Worm (Caenorhabditis elegans) whole organism, L1 larva: ENCODE data around the gene gcy-21.
"Not testable (repeated sequence)": the region's sequence is repeated elsewhere in the genome, so short reads cannot be mapped to it uniquely, and the experiment has no call there.

Experiments used
- C34B4.2 ChIP-seq: sonication (generic microtip); optimal IDR thresholded peaks from 2 replicates; lab custom pipeline; 2017; ENCODE audit warnings: mild to moderate bottlenecking, missing genetic modification characterization, missing compliant biosample characterization
- F16B12.6 ChIP-seq: fragments of 150-350 bp; optimal IDR thresholded peaks from 2 replicates; lab custom pipeline; 2014; ENCODE audit warnings: missing biosample characterization, missing genetic modification characterization
- blmp-1 ChIP-seq: fragments of 150-350 bp; optimal IDR thresholded peaks from 2 replicates; lab custom pipeline; 2014; ENCODE audit warnings: missing biosample characterization, missing genetic modification characterization
- ceh-63 ChIP-seq: fragments of 200-800 bp; sonication (Bioruptor generic); optimal IDR thresholded peaks from 2 replicates; lab custom pipeline; 2018; ENCODE audit warnings: mild to moderate bottlenecking, missing genetic modification characterization, missing compliant biosample characterization
- ceh-8 ChIP-seq: fragments of 200-800 bp; sonication (Bioruptor generic); optimal IDR thresholded peaks from 2 replicates; lab custom pipeline; 2018; ENCODE audit warnings: mild to moderate bottlenecking, missing genetic modification characterization, moderate library complexity, missing compliant biosample characterization
- ceh-82 ChIP-seq, 3 experiments: fragments of 150-350 bp in 1 of 3; sonication (generic microtip) in 2 of 3; optimal IDR thresholded peaks; 2 replicates each; lab custom pipeline; 2014 to 2017; ENCODE audit warnings: missing biosample characterization in 3 of 3, missing genetic modification characterization in 3 of 3
- ceh-88 ChIP-seq: fragments of 200-800 bp; sonication (Bioruptor generic); IDR thresholded peaks from 2 replicates; pipeline ENCODE4 v1.3.6; 2022; ENCODE audit warnings: missing genetic modification characterization, missing compliant biosample characterization
- efl-1 ChIP-seq, 4 experiments: fragments of 150-350 bp; optimal IDR thresholded peaks in 3 of 4; peaks in 1 of 4; 1 replicate in 1 of 4; 2 replicates in 3 of 4; lab custom pipeline; 2014; ENCODE audit warnings: missing biosample characterization in 2 of 4, missing genetic modification characterization in 2 of 4, missing genetic modification reagents in 2 of 4
- egl-13 ChIP-seq: sonication (generic microtip); optimal IDR thresholded peaks from 2 replicates; lab custom pipeline; 2016; ENCODE audit warnings: missing genotype, missing genetic modification reagents, missing genetic modification characterization, missing compliant biosample characterization
- elt-2 ChIP-seq: sonication (generic microtip); optimal IDR thresholded peaks from 2 replicates; lab custom pipeline; 2016; ENCODE audit warnings: missing genetic modification characterization, mild to moderate bottlenecking, inconsistent platforms, missing compliant biosample characterization, missing genetic modification reagents
- ets-5 ChIP-seq: fragments of 200-800 bp; sonication (Bioruptor generic); IDR thresholded peaks from 2 replicates; pipeline ENCODE4 v1.3.6; 2022; ENCODE audit warnings: missing genetic modification characterization, missing compliant biosample characterization
- fkh-10 ChIP-seq: sonication (generic microtip); optimal IDR thresholded peaks from 2 replicates; lab custom pipeline; 2017; ENCODE audit warnings: missing biosample characterization, missing genetic modification reagents, missing genetic modification characterization
- fkh-4 ChIP-seq: sonication (generic microtip); optimal IDR thresholded peaks from 2 replicates; lab custom pipeline; 2016; ENCODE audit warnings: missing compliant biosample characterization, missing genetic modification characterization, borderline replicate concordance
- hlh-4 ChIP-seq: sonication (generic microtip); optimal IDR thresholded peaks from 2 replicates; lab custom pipeline; 2016; ENCODE audit warnings: mild to moderate bottlenecking, missing genetic modification characterization, missing compliant biosample characterization
- irx-1 ChIP-seq: sonication (generic microtip); optimal IDR thresholded peaks from 2 replicates; lab custom pipeline; 2016; ENCODE audit warnings: missing genetic modification characterization, missing compliant biosample characterization
- isw-1 ChIP-seq: fragments of 200-800 bp; sonication (Bioruptor generic); IDR thresholded peaks from 2 replicates; pipeline ENCODE4 v1.3.6; 2022; ENCODE audit warnings: missing genetic modification characterization, missing compliant biosample characterization
- lin-14 ChIP-seq: fragments of 200-800 bp; sonication (Bioruptor generic); optimal IDR thresholded peaks from 2 replicates; lab custom pipeline; 2018; ENCODE audit warnings: mild to moderate bottlenecking, missing genetic modification characterization, moderate library complexity, missing compliant biosample characterization
- lin-35 ChIP-seq, 2 experiments: fragments of 150-350 bp; optimal IDR thresholded peaks; 2 replicates each; lab custom pipeline; 2014; ENCODE audit warnings: missing biosample characterization in 2 of 2, missing genetic modification characterization in 2 of 2, missing genetic modification reagents in 2 of 2
- lin-39 ChIP-seq: fragments of 150-350 bp; optimal IDR thresholded peaks from 2 replicates; lab custom pipeline; 2014; ENCODE audit warnings: missing biosample characterization, missing genetic modification reagents, missing genetic modification characterization
- lir-3 ChIP-seq: sonication (generic microtip); optimal IDR thresholded peaks from 2 replicates; lab custom pipeline; 2016; ENCODE audit warnings: mild to moderate bottlenecking, missing genetic modification characterization, moderate library complexity, missing compliant biosample characterization; ENCODE audit not compliant: poor library complexity
- mab-9 ChIP-seq: fragments of 200-800 bp; sonication (Bioruptor generic); IDR thresholded peaks from 2 replicates; pipeline ENCODE4 v1.3.6; 2022; ENCODE audit warnings: missing genetic modification reagents, missing genetic modification characterization, missing compliant biosample characterization
- mep-1 ChIP-seq: fragments of 150-350 bp; optimal IDR thresholded peaks from 2 replicates; lab custom pipeline; 2014; ENCODE audit warnings: missing biosample characterization, missing genetic modification characterization
- nhr-11 ChIP-seq: fragments of 150-350 bp; optimal IDR thresholded peaks from 2 replicates; lab custom pipeline; 2014; ENCODE audit warnings: missing biosample characterization, missing genetic modification characterization
- nhr-19 ChIP-seq: fragments of 200-800 bp; sonication (Bioruptor generic); conservative IDR thresholded peaks from 2 replicates; pipeline ENCODE4 v1.3.6; 2022; ENCODE audit warnings: missing genetic modification characterization, missing compliant biosample characterization
- nhr-237 ChIP-seq: fragments of 150-350 bp; optimal IDR thresholded peaks from 2 replicates; lab custom pipeline; 2014; ENCODE audit warnings: missing biosample characterization, missing genetic modification characterization
- nhr-47 ChIP-seq: sonication (generic microtip); optimal IDR thresholded peaks from 2 replicates; lab custom pipeline; 2016; ENCODE audit warnings: mild to moderate bottlenecking, missing genetic modification characterization, moderate library complexity, missing compliant biosample characterization
- nhr-76 ChIP-seq: sonication (generic microtip); optimal IDR thresholded peaks from 2 replicates; lab custom pipeline; 2017; ENCODE audit warnings: missing biosample characterization, missing genetic modification characterization
- nhr-84 ChIP-seq: sonication (generic microtip); optimal IDR thresholded peaks from 2 replicates; lab custom pipeline; 2017; ENCODE audit warnings: missing biosample characterization, missing genetic modification characterization
- pqm-1 ChIP-seq: sonication (generic microtip); optimal IDR thresholded peaks from 3 replicates; lab custom pipeline; 2017; ENCODE audit warnings: missing biosample characterization, missing genetic modification characterization
- rnt-1 ChIP-seq: sonication (generic microtip); optimal IDR thresholded peaks from 2 replicates; lab custom pipeline; 2016; ENCODE audit warnings: mild to moderate bottlenecking, missing genetic modification characterization, moderate library complexity, missing compliant biosample characterization
- skn-1 ChIP-seq: fragments of 150-350 bp; optimal IDR thresholded peaks from 2 replicates; lab custom pipeline; 2014; ENCODE audit warnings: missing biosample characterization, missing genetic modification characterization
- snpc-4 ChIP-seq: fragments of 150-350 bp; optimal IDR thresholded peaks from 2 replicates; lab custom pipeline; 2014; ENCODE audit warnings: missing biosample characterization, missing genetic modification characterization
- snu-23 ChIP-seq: sonication (generic microtip); optimal IDR thresholded peaks from 2 replicates; lab custom pipeline; 2016; ENCODE audit warnings: missing genetic modification characterization, missing compliant biosample characterization
- sptf-1 ChIP-seq: fragments of 150-350 bp; optimal IDR thresholded peaks from 2 replicates; lab custom pipeline; 2014; ENCODE audit warnings: missing biosample characterization, missing genetic modification characterization
- unc-130 ChIP-seq: fragments of 150-350 bp; optimal IDR thresholded peaks from 2 replicates; lab custom pipeline; 2017; ENCODE audit warnings: missing biosample characterization, missing genetic modification characterization, inconsistent platforms
- unc-62 ChIP-seq: fragments of 150-350 bp; optimal IDR thresholded peaks from 2 replicates; lab custom pipeline; 2014; ENCODE audit warnings: missing biosample characterization, missing genetic modification reagents, missing genetic modification characterization
- zip-4 ChIP-seq: fragments of 200-800 bp; sonication (Bioruptor generic); optimal IDR thresholded peaks from 2 replicates; lab custom pipeline; 2018; ENCODE audit warnings: mild to moderate bottlenecking, missing genetic modification characterization, moderate library complexity, missing compliant biosample characterization

gcy-21 gene

DNA sequence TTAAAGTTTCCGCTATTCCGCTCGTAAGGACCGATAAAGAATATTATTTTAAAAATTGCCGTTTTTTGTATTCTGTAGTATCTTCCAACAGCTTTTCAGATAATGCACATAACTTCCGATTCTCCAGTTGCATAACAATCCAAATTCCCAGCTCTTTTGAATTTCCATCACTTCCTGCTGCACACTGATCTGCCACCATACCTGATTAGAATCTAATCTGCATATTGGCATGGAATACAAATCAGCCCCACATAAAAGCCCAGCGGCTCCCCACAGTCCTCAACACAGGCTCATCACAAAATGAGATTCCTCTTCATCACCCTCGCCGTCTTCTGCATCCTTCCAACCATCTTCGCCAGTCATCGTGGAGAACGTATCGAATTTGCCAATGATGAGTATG is 29.2 kb downstream of the gcy-21 start, which contains the start of gene nspf-2:
TSS of gene nspf-2 (plus strand) at position 301 of the 400 bp plus-strand sequence.
- not testable (repeated sequence) for TF ChIP-seq sptf-1; rnt-1 (tag; lab: Kevin White, UChicago); ets-5 (GFP tag; lab: Robert Waterston, UW)
- TF ChIP-seq, all 84 proteins: peak for 0; not testable (repeated sequence) for 84

ce11 chrII:2690080-2690479 is 30.6 kb downstream of the gcy-21 start, which contains the start of gene nspf-3:
TSS of gene nspf-3 (minus strand) at chrII:2690180.
- TF ChIP-seq ceh-88 (GFP tag; lab: Robert Waterston, UW) (no peak), ets-5 (GFP tag; lab: Robert Waterston, UW) (no peak), C34B4.2 (tag; lab: Kevin White, UChicago) (no peak), nhr-47 (tag; lab: Kevin White, UChicago) (no peak), egl-13 (tag; lab: Kevin White, UChicago) (no peak), ceh-63 (GFP tag; lab: Kevin White, UChicago) (no peak), nhr-76 (tag; lab: Kevin White, UChicago) (no peak), snpc-4 (no peak), fkh-10 (GFP tag; lab: Kevin White, UChicago) (no peak), ceh-8 (GFP tag; lab: Kevin White, UChicago) (no peak), rnt-1 (tag; lab: Kevin White, UChicago) (no peak), elt-2 (tag; lab: Kevin White, UChicago) (no peak), mep-1 (tag; lab: Kevin White, UChicago) (no peak), pqm-1 (tag; lab: Kevin White, UChicago) (no peak), nhr-237 (tag; lab: Kevin White, UChicago) (no peak), snu-23 (no peak), nhr-11 (tag; lab: Kevin White, UChicago) (no peak), F16B12.6 (tag; lab: Kevin White, UChicago) (no peak)

DNA sequence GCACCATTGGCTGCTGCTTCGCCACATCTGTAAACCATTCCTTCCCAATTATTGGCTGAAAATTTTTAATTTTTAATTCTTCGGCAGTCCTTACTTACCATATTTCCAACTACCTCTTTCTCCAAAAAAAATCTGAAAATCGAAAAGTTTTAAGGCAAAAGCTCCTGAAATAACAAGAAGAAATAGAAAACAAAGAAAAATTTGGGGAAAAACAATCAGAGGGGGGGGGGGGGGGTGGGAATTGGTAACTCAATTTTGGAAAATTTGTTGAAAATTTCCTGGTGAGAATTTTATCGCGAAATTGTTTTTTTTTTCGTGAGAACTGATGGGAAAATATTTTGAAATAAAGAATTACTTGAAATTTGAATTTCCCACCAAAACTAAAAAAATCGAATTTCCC is 33.0 kb downstream of the gcy-21 start, which contains the start of gene set-11:
TSS of gene set-11 (minus strand) at position 101 of the 400 bp plus-strand sequence.
- no peak for TF ChIP-seq sptf-1
- TF ChIP-seq ceh-82 (tag; optimal IDR thresholded peaks at IDR 0.05; lab: Kevin White, UChicago): no peak
- no peak for TF ChIP-seq isw-1 (GFP tag; lab: Robert Waterston, UW)
- TF ChIP-seq blmp-1 (tag; lab: Kevin White, UChicago): no peak
- TF ChIP-seq unc-62: no peak
- no peak for TF ChIP-seq mab-9 (GFP tag; lab: Robert Waterston, UW)
- no peak for TF ChIP-seq lir-3
- no peak for TF ChIP-seq skn-1 (tag; lab: Kevin White, UChicago)
- TF ChIP-seq nhr-19: no peak
- TF ChIP-seq hlh-4 (tag; lab: Kevin White, UChicago): no peak
- TF ChIP-seq F16B12.6 (tag; lab: Kevin White, UChicago): no peak
- TF ChIP-seq nhr-84: no peak
- no peak for TF ChIP-seq lin-39 (tag; lab: Kevin White, UChicago)
- no peak for TF ChIP-seq rnt-1 (tag; lab: Kevin White, UChicago)
- no peak for TF ChIP-seq unc-130 (tag; lab: Kevin White, UChicago)
- TF ChIP-seq irx-1 (tag; lab: Kevin White, UChicago): no peak

DNA sequence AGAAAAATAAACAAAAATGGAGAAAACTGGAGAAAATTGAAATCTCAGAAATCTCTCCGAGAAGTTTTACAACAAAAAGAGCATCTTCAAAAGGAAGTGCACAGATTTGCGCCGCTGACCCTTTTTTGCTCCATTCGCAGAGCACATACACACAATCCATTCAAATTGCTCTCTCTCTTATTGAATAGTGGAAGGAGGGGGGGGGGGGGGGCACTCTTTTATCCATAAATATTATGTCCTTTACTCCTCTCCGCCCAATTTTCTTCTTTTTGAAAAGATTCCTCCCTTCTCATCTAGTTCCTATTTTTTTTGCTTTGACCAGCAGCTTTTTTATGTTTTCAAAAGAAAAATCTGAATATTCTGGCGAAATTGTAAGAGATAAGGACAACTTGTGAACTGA is 35.6 kb downstream of the gcy-21 start:
- TF ChIP-seq zip-4 (GFP tag; lab: Kevin White, UChicago) (no peak), fkh-4 (tag; lab: Kevin White, UChicago) (no peak), lin-14 (peak; percentile 57), efl-1 (optimal IDR thresholded peaks at IDR 0.05; lab: Kevin White, UChicago) (no peak), efl-1 (GFP tag; optimal IDR thresholded peaks at IDR 0.05 in 1 of 2; lab: Kevin White, UChicago) (peak in 1 of 2 experiments; percentile 88), lin-35 (GFP tag; optimal IDR thresholded peaks at IDR 0.05; lab: Kevin White, UChicago) (no peak), fkh-10 (GFP tag; lab: Kevin White, UChicago) (peak; percentile 33), egl-13 (tag; lab: Kevin White, UChicago) (no peak)
